Worm (Caenorhabditis elegans): ENCODE results near the gene smf-3.
A peak's percentile ranks its signal among the peaks of the same experiment; 100 is the strongest.

Gene smf-3

ce11 chrIV:2657307-2657706, 38.6 kb downstream of the smf-3 start:
- TF ChIP-seq C08G9.2 (tag; optimal IDR thresholded peaks at IDR 0.05): no peak
- TF ChIP-seq fkh-6 (tag; optimal IDR thresholded peaks at IDR 0.05): no peak
- peak; percentile 48 for TF ChIP-seq ceh-6 (GFP tag; optimal IDR thresholded peaks at IDR 0.05)
- TF ChIP-seq K02D7.2 (tag; optimal IDR thresholded peaks at IDR 0.05): no peak
- peak; percentile 3 for TF ChIP-seq ref-2 (tag; optimal IDR thresholded peaks at IDR 0.05)
- no peak for TF ChIP-seq lim-6 (tag; optimal IDR thresholded peaks at IDR 0.05)
- no peak for TF ChIP-seq elt-4 (tag; optimal IDR thresholded peaks at IDR 0.05)
- TF ChIP-seq ceh-30 (tag; optimal IDR thresholded peaks at IDR 0.05): no peak
- TF ChIP-seq fax-1 (tag; optimal IDR thresholded peaks at IDR 0.05): no peak
- no peak for TF ChIP-seq ceh-24 (tag; optimal IDR thresholded peaks at IDR 0.05)

ce11 chrIV:2658733-2659132, 40.1 kb downstream of the smf-3 start:
- no peak for TF ChIP-seq nhr-232 (tag; optimal IDR thresholded peaks at IDR 0.05)
- TF ChIP-seq ceh-31 (tag; optimal IDR thresholded peaks at IDR 0.05): no peak
- TF ChIP-seq C08G9.2 (tag; optimal IDR thresholded peaks at IDR 0.05): no peak
- TF ChIP-seq fkh-10 (GFP tag; optimal IDR thresholded peaks at IDR 0.05): no peak
- TF ChIP-seq pha-2 (tag; optimal IDR thresholded peaks at IDR 0.05): no peak
- no peak for TF ChIP-seq ceh-18 (tag; optimal IDR thresholded peaks at IDR 0.05)
- TF ChIP-seq lin-11 (tag; optimal IDR thresholded peaks at IDR 0.05): no peak
- TF ChIP-seq ttx-3 (tag; optimal IDR thresholded peaks at IDR 0.05): no peak
- TF ChIP-seq hlh-6 (tag; optimal IDR thresholded peaks at IDR 0.05): no peak
- no peak for TF ChIP-seq zip-5 (tag; optimal IDR thresholded peaks at IDR 0.05)
- no peak for TF ChIP-seq syd-9 (tag; optimal IDR thresholded peaks at IDR 0.05)
- TF ChIP-seq fax-1 (tag; optimal IDR thresholded peaks at IDR 0.05): no peak

ce11 chrIV:2663953-2664900, 45.6 kb downstream of the smf-3 start, which contains the start of gene Y69A2AR.31:
Gene Y69A2AR.31, minus strand, starts transcription at chrIV:2664003.
- no peak for TF ChIP-seq nhr-11 (tag; optimal IDR thresholded peaks at IDR 0.05)
- TF ChIP-seq nfya-1 (tag; optimal IDR thresholded peaks at IDR 0.05): peak; percentile 3

- TF ChIP-seq ceh-19 (GFP tag; optimal IDR thresholded peaks at IDR 0.05): no peak
- TF ChIP-seq ref-2 (tag; optimal IDR thresholded peaks at IDR 0.05): no peak
- TF ChIP-seq fax-1 (tag; optimal IDR thresholded peaks at IDR 0.05): no peak
- no peak for TF ChIP-seq elt-4 (tag; optimal IDR thresholded peaks at IDR 0.05)
- TF ChIP-seq ceh-14 (tag; optimal IDR thresholded peaks at IDR 0.05): no peak
- no peak for TF ChIP-seq hlh-30 (tag; optimal IDR thresholded peaks at IDR 0.05; ENCODE audit: insufficient read depth)
- TF ChIP-seq ama-1 (optimal IDR thresholded peaks at IDR 0.05): no peak
- TF ChIP-seq tbx-2 (tag; optimal IDR thresholded peaks at IDR 0.05): no peak
- no peak for TF ChIP-seq ceh-48 (tag; optimal IDR thresholded peaks at IDR 0.05)
- no peak for TF ChIP-seq ets-4 (tag; optimal IDR thresholded peaks at IDR 0.05)
- no peak for TF ChIP-seq F13H6.1 (tag; optimal IDR thresholded peaks at IDR 0.05)
- TF ChIP-seq ceh-6 (GFP tag; optimal IDR thresholded peaks at IDR 0.05): no peak
- no peak for TF ChIP-seq C08G9.2 (tag; optimal IDR thresholded peaks at IDR 0.05)
Observed at ce11 chrIV:2664901-2665201, 46.2 kb downstream of the smf-3 start.

ce11 chrIV:2665388-2665978, 46.8 kb downstream of the smf-3 start:
- TF ChIP-seq K09A11.1 (tag; optimal IDR thresholded peaks at IDR 0.05; ENCODE audit: insufficient read depth) (no peak), unc-86 (tag; optimal IDR thresholded peaks at IDR 0.05) (no peak), ceh-34 (tag; optimal IDR thresholded peaks at IDR 0.05) (peak; percentile 27), ama-1 (optimal IDR thresholded peaks at IDR 0.05) (no peak), C38D4.7 (GFP tag; optimal IDR thresholded peaks at IDR 0.05) (no peak), pat-9 (tag; optimal IDR thresholded peaks at IDR 0.05) (peak; percentile 13), ref-2 (tag; optimal IDR thresholded peaks at IDR 0.05) (peak; percentile 14), hlh-8 (tag; optimal IDR thresholded peaks at IDR 0.05) (peak; percentile 12), rnt-1 (tag; optimal IDR thresholded peaks at IDR 0.05) (peak; percentile 63), sox-4 (tag; optimal IDR thresholded peaks at IDR 0.05) (no peak), ceh-30 (tag; optimal IDR thresholded peaks at IDR 0.05) (peak; percentile 14), ceh-24 (tag; optimal IDR thresholded peaks at IDR 0.05) (no peak), hlh-13 (GFP tag; optimal IDR thresholded peaks at IDR 0.05) (no peak), ceh-18 (tag; optimal IDR thresholded peaks at IDR 0.05) (peak; percentile 64), unc-55 (GFP tag; optimal IDR thresholded peaks at IDR 0.05) (peak; percentile 32)
